Fruit fly (Drosophila melanogaster) whole organism, wandering third instar larva: ENCODE measurements around the gene CG11134.

Experiments
- Abd-B ChIP-seq: fragments of >200 bp; optimal IDR thresholded peaks from 2 replicates; lab custom pipeline; 2017; ENCODE audit warnings: missing biosample characterization, missing genetic modification characterization
- CG32264 ChIP-seq: fragments of 200-800 bp; sonication (Bioruptor generic); optimal IDR thresholded peaks from 2 replicates; lab custom pipeline; 2016; ENCODE audit warnings: missing biosample characterization, missing genetic modification characterization
- CG9705 ChIP-seq: fragments of 200-800 bp; sonication (Bioruptor generic); optimal IDR thresholded peaks from 2 replicates; lab custom pipeline; 2018; ENCODE audit warnings: missing biosample characterization, mild to moderate bottlenecking, missing genetic modification characterization
- Dif ChIP-seq: fragments of 200-275, 200-300 bp; sonication (Bioruptor generic); optimal IDR thresholded peaks from 2 replicates; lab custom pipeline; 2018; ENCODE audit warnings: missing biosample characterization, missing genetic modification characterization; ENCODE audit not compliant: partially characterized antibody
- GATAd ChIP-seq: sonication (Bioruptor generic); optimal IDR thresholded peaks from 2 replicates; lab custom pipeline; 2016; ENCODE audit warnings: missing biosample characterization, missing genetic modification characterization
- HLH106 ChIP-seq: fragments of 200-800 bp; optimal IDR thresholded peaks from 3 replicates; lab custom pipeline; 2019; ENCODE audit warnings: missing biosample characterization, mild to moderate bottlenecking, missing genetic modification characterization, moderate library complexity
- Hr83 ChIP-seq: fragments of 200-300 bp; sonication (Bioruptor generic); optimal IDR thresholded peaks from 2 replicates; lab custom pipeline; 2016; ENCODE audit warnings: missing biosample characterization, mild to moderate bottlenecking, missing genetic modification characterization, moderate library complexity; ENCODE audit not compliant: poor library complexity, severe bottlenecking
- Myc ChIP-seq: fragments of >200 bp; optimal IDR thresholded peaks from 2 replicates; lab custom pipeline; 2017
- N ChIP-seq: fragments of >200 bp; optimal IDR thresholded peaks from 2 replicates; lab custom pipeline; 2018; ENCODE audit warnings: missing biosample characterization, missing external identifiers, missing genetic modification characterization
- Rel ChIP-seq, 2 experiments: fragments of 200-800 bp; sonication (Bioruptor generic) in 1 of 2; optimal IDR thresholded peaks; 2 replicates in 1 of 2; 3 replicates in 1 of 2; lab custom pipeline; 2016 to 2019; ENCODE audit warnings: mild to moderate bottlenecking in 2 of 2, missing biosample characterization in 2 of 2, missing genetic modification characterization in 2 of 2, moderate library complexity in 1 of 2
- Sp1 ChIP-seq: fragments of 200-800 bp; sonication (Bioruptor generic); optimal IDR thresholded peaks from 3 replicates; lab custom pipeline; 2019; ENCODE audit warnings: missing biosample characterization, mild to moderate bottlenecking, missing genetic modification characterization, moderate library complexity
- Vsx2 ChIP-seq: fragments of 200-300, 225-300 bp; sonication (Bioruptor generic); optimal IDR thresholded peaks from 2 replicates; lab custom pipeline; 2018; ENCODE audit warnings: missing biosample characterization, missing genetic modification characterization; ENCODE audit not compliant: partially characterized antibody
- br ChIP-seq: fragments of 200-800 bp; sonication (Bioruptor generic); optimal IDR thresholded peaks from 2 replicates; lab custom pipeline; 2016; ENCODE audit warnings: missing biosample characterization, missing genetic modification characterization
- brk ChIP-seq: fragments of 200-800 bp; sonication (Bioruptor generic); optimal IDR thresholded peaks from 2 replicates; lab custom pipeline; 2016; ENCODE audit warnings: missing biosample characterization, mild to moderate bottlenecking, missing genetic modification characterization
- dl ChIP-seq, 2 experiments: fragments of 175-275, 200-275 bp in 1 of 2; fragments of 200-275 bp in 1 of 2; sonication (Bioruptor generic); optimal IDR thresholded peaks; lab custom pipeline; 2018; ENCODE audit warnings: mild to moderate bottlenecking in 2 of 2, missing biosample characterization in 2 of 2, missing genetic modification characterization in 2 of 2, moderate library complexity in 2 of 2; ENCODE audit not compliant: partially characterized antibody in 2 of 2, insufficient read depth in 1 of 2
- dmrt93B ChIP-seq: fragments of 200-800 bp; sonication (Bioruptor generic); optimal IDR thresholded peaks from 2 replicates; lab custom pipeline; 2018; ENCODE audit warnings: missing biosample characterization, mild to moderate bottlenecking, missing genetic modification characterization
- dsf ChIP-seq: sonication (Bioruptor generic); optimal IDR thresholded peaks from 2 replicates; lab custom pipeline; 2016; ENCODE audit warnings: missing biosample characterization, missing genetic modification characterization, borderline replicate concordance
- foxo ChIP-seq, 2 experiments: fragments of 200-800 bp; sonication (Bioruptor generic); optimal IDR thresholded peaks; 2 replicates in 1 of 2; 3 replicates in 1 of 2; lab custom pipeline; 2016 to 2017; ENCODE audit warnings: missing biosample characterization in 2 of 2, missing genetic modification characterization in 2 of 2
- fru ChIP-seq: fragments of 200-800 bp; sonication (Bioruptor generic); optimal IDR thresholded peaks from 3 replicates; lab custom pipeline; 2016; ENCODE audit warnings: missing biosample characterization, mild to moderate bottlenecking, missing genetic modification characterization
- h ChIP-seq: fragments of 200-800 bp; sonication (Bioruptor generic); optimal IDR thresholded peaks from 3 replicates; lab custom pipeline; 2016; ENCODE audit warnings: missing biosample characterization, mild to moderate bottlenecking, missing genetic modification characterization
- jim ChIP-seq: fragments of 175-275, 200-325 bp; sonication (Bioruptor generic); optimal IDR thresholded peaks from 2 replicates; lab custom pipeline; 2016; ENCODE audit warnings: missing biosample characterization, mild to moderate bottlenecking, missing genetic modification characterization
- lola ChIP-seq: fragments of >200 bp; optimal IDR thresholded peaks from 2 replicates; lab custom pipeline; 2017; ENCODE audit warnings: missing biosample characterization, missing genetic modification characterization
- pan ChIP-seq: fragments of >200 bp; optimal IDR thresholded peaks from 2 replicates; lab custom pipeline; 2017
- psq ChIP-seq: fragments of 200-800 bp; sonication (Bioruptor generic); optimal IDR thresholded peaks from 3 replicates; lab custom pipeline; 2017; ENCODE audit warnings: missing biosample characterization, mild to moderate bottlenecking, missing genetic modification characterization, moderate library complexity
- rgr ChIP-seq: fragments of 200-800 bp; sonication (Bioruptor generic); optimal IDR thresholded peaks from 3 replicates; lab custom pipeline; 2016; ENCODE audit warnings: missing biosample characterization, mild to moderate bottlenecking, missing genetic modification characterization
- sage ChIP-seq: fragments of 200-800 bp; sonication (Bioruptor generic); optimal IDR thresholded peaks from 2 replicates; lab custom pipeline; 2016; ENCODE audit warnings: missing biosample characterization, mild to moderate bottlenecking, missing genetic modification characterization
- sv ChIP-seq: fragments of 200-800 bp; sonication (Bioruptor generic); optimal IDR thresholded peaks from 3 replicates; lab custom pipeline; 2016; ENCODE audit warnings: missing biosample characterization, missing genetic modification characterization
- woc ChIP-seq: sonication (Bioruptor generic); optimal IDR thresholded peaks from 2 replicates; lab custom pipeline; 2016; ENCODE audit warnings: missing biosample characterization, mild to moderate bottlenecking, missing genetic modification characterization

The CG11134 gene

DNA sequence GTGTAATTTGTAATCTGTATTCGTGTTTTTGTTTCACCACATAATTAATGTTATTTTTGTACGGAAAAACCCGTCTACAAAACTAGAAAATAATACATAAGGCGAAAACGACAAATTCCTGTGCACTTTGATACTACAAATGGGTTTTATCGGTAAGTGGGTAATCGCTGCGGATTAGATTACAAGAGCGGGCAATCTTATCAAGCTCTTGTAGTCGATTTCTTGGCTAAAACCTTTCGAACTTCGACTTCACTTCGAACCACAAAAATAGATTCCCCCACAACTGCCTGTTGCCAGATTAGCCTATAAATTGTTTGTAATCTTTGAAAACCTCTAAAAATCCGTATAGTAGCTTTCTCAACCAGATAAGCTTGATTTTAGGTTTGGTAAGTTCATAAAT lies 3.2 kb downstream of the CG11134 start:
- TF ChIP-seq brk (GFP tag; lab: Kevin White, UChicago) (peak; percentile 34), pan (no peak)

DNA sequence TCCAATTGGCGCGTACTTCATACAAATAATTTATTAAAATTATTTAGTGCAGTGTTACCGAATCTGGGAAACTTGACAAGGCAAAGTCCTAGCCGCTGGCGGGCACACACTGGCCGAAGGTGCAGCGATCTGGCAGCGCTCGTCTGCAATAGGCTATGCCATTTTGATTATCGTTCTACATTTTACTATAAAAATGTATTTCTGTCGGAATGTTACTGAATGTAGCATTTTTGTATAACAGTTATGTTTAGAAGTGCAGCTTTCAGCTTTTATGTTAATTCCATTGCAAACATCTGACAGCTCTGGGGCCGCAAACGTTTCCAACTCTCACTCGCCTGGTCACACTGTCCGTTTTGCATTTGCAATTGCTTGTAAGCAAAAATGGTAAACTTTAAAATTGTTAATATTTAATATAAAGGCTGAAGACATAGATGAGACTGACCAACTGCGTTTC lies 6.9 kb downstream of the CG11134 start, which contains the start of gene Grip91:
Gene Grip91, minus strand, starts transcription at position 85 of the 454 bp plus-strand sequence.
- TF ChIP-seq jim (GFP tag; lab: Kevin White, UChicago) (no peak), rgr (peak; percentile 26), fru (GFP tag; lab: Kevin White, UChicago) (peak; percentile 9), CG9705 (no peak), foxo (GFP tag; optimal IDR thresholded peaks at IDR 0.05; lab: Kevin White, UChicago) (peak in 1 of 2 experiments; percentile 15), HLH106 (tag; lab: Kevin White, UChicago) (peak; percentile 5), Rel (GFP tag; optimal IDR thresholded peaks at IDR 0.05; lab: Kevin White, UChicago) (no peak), Rel (tag; optimal IDR thresholded peaks at IDR 0.05; lab: Kevin White, UChicago) (peak; percentile 34), dsf (no peak), h (GFP tag; lab: Kevin White, UChicago) (peak; percentile 14), dl (GFP tag; optimal IDR thresholded peaks at IDR 0.05; lab: Kevin White, UChicago; ENCODE audit: insufficient read depth in 1 of 2, partially characterized antibody in 2 of 2) (no peak)

DNA sequence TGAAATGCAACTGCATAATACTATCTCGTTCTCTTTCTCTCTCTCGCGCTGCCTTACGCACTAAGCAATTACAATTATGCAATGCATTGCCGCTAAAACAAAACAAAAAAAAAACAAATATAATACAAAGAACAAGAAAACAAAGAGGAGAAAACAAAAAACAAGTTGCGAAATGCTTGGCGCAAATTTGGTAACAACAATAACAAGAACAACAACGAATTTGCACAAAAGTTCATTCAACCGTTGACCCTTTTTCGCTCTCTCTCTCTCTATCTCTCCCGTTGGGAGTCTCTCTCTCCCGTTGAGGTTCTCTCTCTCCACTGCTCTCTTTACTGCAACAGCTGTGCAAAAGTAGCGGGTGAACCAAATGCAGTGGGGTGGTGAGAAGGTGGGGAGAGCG lies 9.3 kb downstream of the CG11134 start:
- TF ChIP-seq psq (GFP tag; lab: Kevin White, UChicago) = peak; percentile 24
- peak; percentile 18 for TF ChIP-seq br (GFP tag; lab: Kevin White, UChicago)
- TF ChIP-seq lola (GFP tag; lab: Kevin White, UChicago) = no peak
- TF ChIP-seq Abd-B = no peak
- TF ChIP-seq Hr83 (GFP tag; lab: Kevin White, UChicago) = peak; percentile 27
- TF ChIP-seq CG32264 (GFP tag; lab: Kevin White, UChicago) = no peak
- TF ChIP-seq Dif = peak; percentile 91
- TF ChIP-seq brk (GFP tag; lab: Kevin White, UChicago) = no peak
- TF ChIP-seq woc (GFP tag; lab: Kevin White, UChicago) = no peak
- TF ChIP-seq dl (GFP tag; optimal IDR thresholded peaks at IDR 0.05; lab: Kevin White, UChicago; ENCODE audit: insufficient read depth in 1 of 2, partially characterized antibody in 2 of 2) = peak; percentile 60 to 89
- TF ChIP-seq GATAd = no peak

dm6 chrX:13747635-13748467 lies 10.1 kb downstream of the CG11134 start:
- TF ChIP-seq N (GFP tag; lab: Kevin White, UChicago) (no peak), Myc (peak; percentile 52), Vsx2 (GFP tag; lab: Kevin White, UChicago) (no peak), Abd-B (no peak), HLH106 (tag; lab: Kevin White, UChicago) (no peak), pan (no peak), dmrt93B (GFP tag; lab: Kevin White, UChicago) (no peak), dl (GFP tag; optimal IDR thresholded peaks at IDR 0.05; lab: Kevin White, UChicago; ENCODE audit: insufficient read depth in 1 of 2, partially characterized antibody in 2 of 2) (no peak), sv (GFP tag; lab: Kevin White, UChicago) (no peak), fru (GFP tag; lab: Kevin White, UChicago) (peak; percentile 33), br (GFP tag; lab: Kevin White, UChicago) (no peak), GATAd (no peak), brk (GFP tag; lab: Kevin White, UChicago) (peak; percentile 36), dsf (no peak), rgr (peak; percentile 6), sage (peak; percentile 5), h (GFP tag; lab: Kevin White, UChicago) (no peak), woc (GFP tag; lab: Kevin White, UChicago) (no peak), Sp1 (GFP tag; lab: Kevin White, UChicago) (peak; percentile 7), jim (GFP tag; lab: Kevin White, UChicago) (no peak)
